Fruit fly (Drosophila melanogaster) whole organism, embryonic: Measurements from ENCODE around the gene Nepl14.

Experiments
- Blimp-1 ChIP-seq: fragments of 200-800 bp; sonication (Bioruptor generic); optimal IDR thresholded peaks from 3 replicates; lab custom pipeline; 2018; ENCODE audit warnings: missing biosample characterization, missing genetic modification characterization, mild to moderate bottlenecking, moderate library complexity, missing genetic modification reagents
- CG11504 ChIP-seq: fragments of 200-800 bp; sonication (Bioruptor generic); optimal IDR thresholded peaks from 3 replicates; lab custom pipeline; 2019; ENCODE audit warnings: missing biosample characterization, mild to moderate bottlenecking, missing genetic modification characterization, moderate library complexity
- CG13123 ChIP-seq: fragments of 200-800 bp; sonication (Bioruptor generic); optimal IDR thresholded peaks from 2 replicates; lab custom pipeline; 2016; ENCODE audit warnings: missing biosample characterization, missing genetic modification characterization
- CG13424 ChIP-seq: fragments of 200-800 bp; sonication (Bioruptor generic); optimal IDR thresholded peaks from 2 replicates; lab custom pipeline; 2019; ENCODE audit warnings: missing biosample characterization, mild to moderate bottlenecking, missing genetic modification characterization, moderate library complexity
- CG1603 ChIP-seq: fragments of 200-800 bp; sonication (Bioruptor generic); optimal IDR thresholded peaks from 2 replicates; lab custom pipeline; 2019; ENCODE audit warnings: missing biosample characterization, mild to moderate bottlenecking, missing genetic modification characterization, moderate library complexity
- CG17912 ChIP-seq: fragments of 200-800 bp; sonication (Bioruptor generic); optimal IDR thresholded peaks from 2 replicates; lab custom pipeline; 2018; ENCODE audit warnings: missing biosample characterization, mild to moderate bottlenecking, missing genetic modification characterization
- CG1792 ChIP-seq: fragments of 200-800 bp; sonication (Bioruptor generic); optimal IDR thresholded peaks from 2 replicates; lab custom pipeline; 2016; ENCODE audit warnings: missing biosample characterization, missing genetic modification characterization
- CG31224 ChIP-seq: fragments of 200-800 bp; sonication (Bioruptor generic); IDR thresholded peaks from 2 replicates; pipeline ENCODE4 v1.3.6; 2022; ENCODE audit warnings: missing biosample characterization, missing genetic modification characterization
- CG3847 ChIP-seq: fragments of 200-800 bp; sonication (Bioruptor generic); IDR thresholded peaks from 2 replicates; pipeline ENCODE4 v1.3.6; 2022; ENCODE audit warnings: missing biosample characterization, missing genetic modification characterization
- CG9932 ChIP-seq: fragments of 200-800 bp; sonication (Bioruptor generic); IDR thresholded peaks from 2 replicates; pipeline ENCODE4 v1.3.6; 2022; ENCODE audit warnings: missing biosample characterization, missing genetic modification characterization
- Chrac-16 ChIP-seq: fragments of 200-800 bp; sonication (Bioruptor generic); optimal IDR thresholded peaks from 3 replicates; lab custom pipeline; 2016; ENCODE audit warnings: missing biosample characterization, missing genetic modification characterization
- D19A ChIP-seq: fragments of 200-800 bp; optimal IDR thresholded peaks from 3 replicates; lab custom pipeline; 2019; ENCODE audit warnings: missing biosample characterization, mild to moderate bottlenecking, missing genetic modification characterization, moderate library complexity
- Dref ChIP-seq: fragments of 200-800 bp; sonication (Bioruptor generic); IDR thresholded peaks from 2 replicates; pipeline ENCODE4 v1.3.6; 2022; ENCODE audit warnings: missing biosample characterization, missing genetic modification characterization
- Eip74EF ChIP-seq, 2 experiments: fragments of 200-800 bp in 1 of 2; fragments of >200 bp in 1 of 2; sonication (Bioruptor generic) in 1 of 2; optimal IDR thresholded peaks; 2 replicates each; lab custom pipeline; 2017 to 2019; ENCODE audit warnings: missing biosample characterization in 2 of 2, missing genetic modification characterization in 2 of 2, mild to moderate bottlenecking in 1 of 2, moderate library complexity in 1 of 2
- Ets65A ChIP-seq: fragments of 200-800 bp; sonication (Bioruptor generic); peaks from one replicate; lab custom pipeline; 2016; ENCODE audit warnings: missing biosample characterization, missing genetic modification characterization
- H15 ChIP-seq: fragments of 200-800 bp; sonication (Bioruptor generic); IDR thresholded peaks from 3 replicates; pipeline ENCODE4 v1.3.6; 2022; ENCODE audit warnings: missing biosample characterization, missing genetic modification characterization
- HmgD ChIP-seq: fragments of 200-800 bp; sonication (Bioruptor generic); optimal IDR thresholded peaks from 3 replicates; lab custom pipeline; 2016; ENCODE audit warnings: missing biosample characterization, missing genetic modification characterization
- Hmr ChIP-seq: fragments of 200-800 bp; sonication (Bioruptor generic); optimal IDR thresholded peaks from 3 replicates; lab custom pipeline; 2017; ENCODE audit warnings: mild to moderate bottlenecking, missing biosample characterization, missing genetic modification reagents, missing genetic modification characterization
- Jarid2 ChIP-seq: fragments of 200-800 bp; sonication (Bioruptor generic); optimal IDR thresholded peaks from 3 replicates; lab custom pipeline; 2017; ENCODE audit warnings: mild to moderate bottlenecking, missing biosample characterization, missing genetic modification reagents, missing genetic modification characterization
- Lhr ChIP-seq: fragments of 200-800 bp; sonication (Bioruptor generic); optimal IDR thresholded peaks from 3 replicates; lab custom pipeline; 2017; ENCODE audit warnings: mild to moderate bottlenecking, missing biosample characterization, missing genetic modification reagents, missing genetic modification characterization
- MTF-1 ChIP-seq: fragments of 200-800 bp; sonication (Bioruptor generic); optimal IDR thresholded peaks from 2 replicates; lab custom pipeline; 2018; ENCODE audit warnings: missing biosample characterization, mild to moderate bottlenecking, missing genetic modification characterization, borderline replicate concordance
- Meics ChIP-seq: fragments of 200-800 bp; sonication (Bioruptor generic); optimal IDR thresholded peaks from 2 replicates; lab custom pipeline; 2017; ENCODE audit warnings: missing biosample characterization, mild to moderate bottlenecking, missing genetic modification characterization
- Myb ChIP-seq: fragments of 200-800 bp; sonication (Bioruptor generic); optimal IDR thresholded peaks from 2 replicates; lab custom pipeline; 2016; ENCODE audit warnings: missing biosample characterization, missing genetic modification characterization
- NC2β ChIP-seq: fragments of 200-800 bp; sonication (Bioruptor generic); optimal IDR thresholded peaks from 2 replicates; lab custom pipeline; 2016; ENCODE audit warnings: missing biosample characterization, missing genetic modification characterization
- Ssrp ChIP-seq: fragments of 200-800 bp; sonication (Bioruptor generic); optimal IDR thresholded peaks from 2 replicates; lab custom pipeline; 2018; ENCODE audit warnings: missing biosample characterization, mild to moderate bottlenecking, missing genetic modification characterization, moderate library complexity
- Taf1 ChIP-seq: fragments of 200-800 bp; sonication (Bioruptor generic); IDR thresholded peaks from 2 replicates; pipeline ENCODE4 v1.3.6; 2022; ENCODE audit warnings: missing biosample characterization, missing genetic modification characterization
- ab ChIP-seq: fragments of 200-800 bp; sonication (Bioruptor generic); optimal IDR thresholded peaks from 2 replicates; lab custom pipeline; 2016; ENCODE audit warnings: missing biosample characterization, missing genetic modification characterization
- ato ChIP-seq: fragments of 200-800 bp; sonication (Bioruptor generic); IDR thresholded peaks from 2 replicates; pipeline ENCODE4 v1.3.6; 2022; ENCODE audit warnings: missing biosample characterization, missing genetic modification characterization; ENCODE audit not compliant: partially characterized antibody
- bcd ChIP-seq: fragments of 200-800 bp; sonication (Bioruptor generic); optimal IDR thresholded peaks from 2 replicates; lab custom pipeline; 2017; ENCODE audit warnings: missing biosample characterization, mild to moderate bottlenecking, missing genetic modification characterization
- chn ChIP-seq: fragments of 200-800 bp; sonication (Bioruptor generic); optimal IDR thresholded peaks from 2 replicates; lab custom pipeline; 2016; ENCODE audit warnings: missing biosample characterization, missing genetic modification characterization
- emc ChIP-seq: fragments of 200-800 bp; sonication (Bioruptor generic); optimal IDR thresholded peaks from 2 replicates; lab custom pipeline; 2016; ENCODE audit warnings: missing biosample characterization, missing genetic modification characterization
- en ChIP-seq: fragments of 200-800 bp; sonication (Bioruptor generic); optimal IDR thresholded peaks from 2 replicates; lab custom pipeline; 2016; ENCODE audit warnings: missing biosample characterization, missing genetic modification characterization
- esg ChIP-seq: fragments of 200-800 bp; sonication (Bioruptor generic); conservative IDR thresholded peaks from 2 replicates; pipeline ENCODE4 v1.3.6; 2022; ENCODE audit warnings: missing biosample characterization, missing genetic modification characterization
- eyg ChIP-seq: fragments of 200-800 bp; sonication (Bioruptor generic); optimal IDR thresholded peaks from 3 replicates; lab custom pipeline; 2016; ENCODE audit warnings: missing biosample characterization, missing genetic modification characterization
- ham ChIP-seq: fragments of 200-800 bp; sonication (Bioruptor generic); IDR thresholded peaks from 2 replicates; pipeline ENCODE4 v1.3.6; 2022; ENCODE audit warnings: missing biosample characterization, missing genetic modification characterization
- ind ChIP-seq: fragments of 200-800 bp; sonication (Bioruptor generic); optimal IDR thresholded peaks from 3 replicates; lab custom pipeline; 2016; ENCODE audit warnings: missing biosample characterization, missing genetic modification characterization
- jigr1 ChIP-seq: fragments of 200-800 bp; sonication (Bioruptor generic); IDR thresholded peaks from 3 replicates; pipeline ENCODE4 v1.3.6; 2022; ENCODE audit warnings: missing biosample characterization, missing genetic modification characterization
- kay ChIP-seq: fragments of 200-800 bp; sonication (Bioruptor generic); optimal IDR thresholded peaks from 2 replicates; lab custom pipeline; 2016; ENCODE audit warnings: missing biosample characterization, missing genetic modification characterization
- lola ChIP-seq, 3 experiments: fragments of >200 bp in 2 of 3; fragments of 200-800 bp in 1 of 3; sonication (Bioruptor generic) in 1 of 3; optimal IDR thresholded peaks; 2 replicates each; lab custom pipeline; 2017 to 2019; ENCODE audit warnings: missing biosample characterization in 3 of 3, missing genetic modification characterization in 3 of 3, mild to moderate bottlenecking in 1 of 3, moderate library complexity in 1 of 3
- nmo ChIP-seq: fragments of 200-800 bp; sonication (Bioruptor generic); optimal IDR thresholded peaks from 2 replicates; lab custom pipeline; 2018; ENCODE audit warnings: missing biosample characterization, mild to moderate bottlenecking, missing genetic modification characterization, moderate library complexity
- nom ChIP-seq: fragments of 200-800 bp; sonication (Bioruptor generic); optimal IDR thresholded peaks from 2 replicates; lab custom pipeline; 2017; ENCODE audit warnings: missing biosample characterization, missing genetic modification characterization, mild to moderate bottlenecking, moderate library complexity, missing genetic modification reagents
- pros ChIP-seq: fragments of 200-800 bp; sonication (Bioruptor generic); optimal IDR thresholded peaks from 3 replicates; lab custom pipeline; 2019; ENCODE audit warnings: missing biosample characterization, mild to moderate bottlenecking, missing genetic modification characterization, moderate library complexity
- pzg ChIP-seq: fragments of 200-800 bp; sonication (Bioruptor generic); optimal IDR thresholded peaks from 3 replicates; lab custom pipeline; 2018; ENCODE audit warnings: missing biosample characterization, mild to moderate bottlenecking, missing genetic modification characterization, moderate library complexity
- sc ChIP-seq, 3 experiments: fragments of >200 bp in 2 of 3; fragments of 200-800 bp in 1 of 3; sonication (Bioruptor generic) in 1 of 3; optimal IDR thresholded peaks; 2 replicates in 2 of 3; 3 replicates in 1 of 3; lab custom pipeline; 2017; ENCODE audit warnings: mild to moderate bottlenecking in 1 of 3, missing biosample characterization in 1 of 3, missing genetic modification characterization in 1 of 3, missing genetic modification reagents in 1 of 3
- sd ChIP-seq: fragments of 200-800 bp; sonication (Bioruptor generic); optimal IDR thresholded peaks from 3 replicates; lab custom pipeline; 2018; ENCODE audit warnings: missing biosample characterization, mild to moderate bottlenecking, missing genetic modification characterization, moderate library complexity
- so ChIP-seq: fragments of 200-800 bp; sonication (Bioruptor generic); IDR thresholded peaks from 3 replicates; pipeline ENCODE4 v1.3.6; 2022; ENCODE audit warnings: missing biosample characterization, missing genetic modification characterization
- sqz ChIP-seq: fragments of 200-800 bp; sonication (Bioruptor generic); optimal IDR thresholded peaks from 3 replicates; lab custom pipeline; 2018; ENCODE audit warnings: missing biosample characterization, mild to moderate bottlenecking, missing genetic modification characterization
- unc-4 ChIP-seq: fragments of 200-800 bp; sonication (Bioruptor generic); IDR thresholded peaks from 2 replicates; pipeline ENCODE4 v1.3.6; 2022; ENCODE audit warnings: missing biosample characterization, missing genetic modification characterization; ENCODE audit not compliant: partially characterized antibody
- usp ChIP-seq: fragments of >200 bp; optimal IDR thresholded peaks from 2 replicates; lab custom pipeline; 2017; ENCODE audit warnings: missing biosample characterization, missing genetic modification characterization
- wor ChIP-seq: fragments of 200-800 bp; sonication (Bioruptor generic); IDR thresholded peaks from 2 replicates; pipeline ENCODE4 v1.3.6; 2022; ENCODE audit warnings: missing biosample characterization, missing genetic modification characterization

Gene Nepl14

dm6 chr3R:22745432-22745831 lies 18.1 kb downstream of the Nepl14 start, which contains the start of the genes vret and HP1c (continued):
- TF ChIP-seq CG31224 (GFP tag; lab: Robert Waterston, UW) (no peak), chn (GFP tag; lab: Kevin White, UChicago) (no peak), eyg (GFP tag; lab: Kevin White, UChicago) (no peak), jigr1 (GFP tag; lab: Robert Waterston, UW) (no peak), CG1792 (no peak), CG11504 (no peak), wor (no peak), en (GFP tag; lab: Kevin White, UChicago) (no peak), nmo (peak; percentile 7), H15 (GFP tag; lab: Robert Waterston, UW) (no peak), MTF-1 (GFP tag; lab: Kevin White, UChicago) (no peak), Blimp-1 (GFP tag; lab: Kevin White, UChicago) (no peak), sqz (GFP tag; lab: Kevin White, UChicago) (no peak), Myb (GFP tag; lab: Kevin White, UChicago) (peak; percentile 74), Dref (peak; percentile 36; the same call in 1 of the 2 replicates), Jarid2 (GFP tag; lab: Kevin White, UChicago) (no peak), CG3847 (GFP tag; lab: Robert Waterston, UW) (peak; percentile 59), pros (GFP tag; lab: Kevin White, UChicago) (no peak), bcd (GFP tag; lab: Kevin White, UChicago) (no peak), CG9932 (GFP tag; lab: Robert Waterston, UW) (no peak), D19A (tag; lab: Kevin White, UChicago) (no peak), sc (optimal IDR thresholded peaks at IDR 0.05; lab: Kevin White, UChicago) (no peak), sc (GFP tag; optimal IDR thresholded peaks at IDR 0.05; lab: Kevin White, UChicago) (no peak), Hmr (GFP tag; lab: Kevin White, UChicago) (no peak), kay (GFP tag; lab: Kevin White, UChicago) (no peak), CG13424 (tag; lab: Kevin White, UChicago) (no peak), emc (GFP tag; lab: Kevin White, UChicago) (no peak), CG1603 (tag; lab: Kevin White, UChicago) (peak; percentile 97), Taf1 (GFP tag; lab: Robert Waterston, UW) (no peak), Ssrp (no peak), ind (GFP tag; lab: Kevin White, UChicago) (no peak), pzg (GFP tag; lab: Kevin White, UChicago) (peak; percentile 78), ab (GFP tag; lab: Kevin White, UChicago) (no peak), unc-4 (no peak), ham (GFP tag; lab: Robert Waterston, UW) (no peak), nom (GFP tag; lab: Kevin White, UChicago) (no peak), CG17912 (GFP tag; lab: Kevin White, UChicago) (no peak), ato (GFP tag; lab: Robert Waterston, UW) (no peak), NC2β (GFP tag; lab: Kevin White, UChicago) (no peak), lola (GFP tag; optimal IDR thresholded peaks at IDR 0.05; lab: Kevin White, UChicago) (no peak), Lhr (GFP tag; lab: Kevin White, UChicago) (no peak), Ets65A (peak; percentile 84), Chrac-16 (no peak), usp (GFP tag; lab: Kevin White, UChicago) (no peak), Meics (no peak), so (GFP tag; lab: Robert Waterston, UW) (no peak), esg (GFP tag; lab: Robert Waterston, UW) (no peak), HmgD (GFP tag; lab: Kevin White, UChicago) (no peak), CG13123 (no peak), sd (no peak), Eip74EF (GFP tag; optimal IDR thresholded peaks at IDR 0.05; lab: Kevin White, UChicago) (no peak)
